Fruit fly (Drosophila melanogaster) whole organism, pupa: ENCODE results near the gene CG46517.
"Not testable (repeated sequence)": the region's sequence is repeated elsewhere in the genome, so short reads cannot be mapped to it uniquely, and the experiment has no call there.

ENCODE experiments used
- CG10348 ChIP-seq: fragments of 200-800 bp; sonication (Bioruptor generic); IDR thresholded peaks from 2 replicates; pipeline ENCODE4 v1.3.6; 2022; ENCODE audit warnings: missing biosample characterization, missing genetic modification characterization
- CG12605 ChIP-seq: fragments of 200-800 bp; sonication (Bioruptor generic); IDR thresholded peaks from 2 replicates; pipeline ENCODE4 v1.3.6; 2022; ENCODE audit warnings: missing biosample characterization, missing genetic modification characterization
- CG13204 ChIP-seq: fragments of 200-800 bp; sonication (Bioruptor generic); optimal IDR thresholded peaks from 2 replicates; lab custom pipeline; 2018; ENCODE audit warnings: missing biosample characterization, mild to moderate bottlenecking, missing genetic modification characterization, moderate library complexity
- CG14655 ChIP-seq: fragments of 200-800 bp; sonication (Bioruptor generic); optimal IDR thresholded peaks from 3 replicates; lab custom pipeline; 2017; ENCODE audit warnings: mild to moderate bottlenecking, missing biosample characterization, missing genetic modification reagents, missing genetic modification characterization
- CG15710 ChIP-seq: fragments of 200-800 bp; sonication (Bioruptor generic); optimal IDR thresholded peaks from 2 replicates; lab custom pipeline; 2018; ENCODE audit warnings: missing biosample characterization, mild to moderate bottlenecking, missing genetic modification characterization, moderate library complexity
- CG17806 ChIP-seq: fragments of 200-800 bp; sonication (Bioruptor generic); optimal IDR thresholded peaks from 2 replicates; lab custom pipeline; 2018; ENCODE audit warnings: missing biosample characterization, mild to moderate bottlenecking, missing genetic modification characterization, moderate library complexity
- CG32121 ChIP-seq: fragments of 200-800 bp; sonication (Bioruptor generic); IDR thresholded peaks from 2 replicates; pipeline ENCODE4 v1.3.6; 2022; ENCODE audit warnings: missing biosample characterization, missing genetic modification characterization
- CG34367 ChIP-seq: fragments of 200-800 bp; sonication (Bioruptor generic); optimal IDR thresholded peaks from 2 replicates; lab custom pipeline; 2018; ENCODE audit warnings: missing biosample characterization, mild to moderate bottlenecking, missing genetic modification characterization
- CG4496 ChIP-seq: fragments of 200-800 bp; sonication (Bioruptor generic); IDR thresholded peaks from 3 replicates; pipeline ENCODE4 v1.3.6; 2022; ENCODE audit warnings: missing biosample characterization, missing genetic modification characterization
- CG8159 ChIP-seq: fragments of 200-800 bp; sonication (Bioruptor generic); optimal IDR thresholded peaks from 3 replicates; lab custom pipeline; 2018; ENCODE audit warnings: missing biosample characterization, mild to moderate bottlenecking, missing genetic modification characterization, moderate library complexity
- CG9948 ChIP-seq: fragments of 200-800 bp; sonication (Bioruptor generic); optimal IDR thresholded peaks from 2 replicates; lab custom pipeline; 2018; ENCODE audit warnings: missing biosample characterization, mild to moderate bottlenecking, missing genetic modification characterization, moderate library complexity
- D1 ChIP-seq: fragments of 200-800 bp; sonication (Bioruptor generic); optimal IDR thresholded peaks from 2 replicates; lab custom pipeline; 2018; ENCODE audit warnings: missing biosample characterization, mild to moderate bottlenecking, missing genetic modification characterization, moderate library complexity
- EcR ChIP-seq: fragments of 200-800 bp; sonication (Bioruptor generic); optimal IDR thresholded peaks from 3 replicates; lab custom pipeline; 2019; ENCODE audit warnings: missing biosample characterization, missing genetic modification characterization, mild to moderate bottlenecking, moderate library complexity, missing genetic modification reagents
- Ets98B ChIP-seq: fragments of 200-800 bp; sonication (Bioruptor generic); IDR thresholded peaks from 2 replicates; pipeline ENCODE4 v1.3.6; 2022; ENCODE audit warnings: missing biosample characterization, missing genetic modification characterization
- Pif1A ChIP-seq: fragments of 200-800 bp; sonication (Bioruptor generic); optimal IDR thresholded peaks from 3 replicates; lab custom pipeline; 2016; ENCODE audit warnings: missing biosample characterization, missing genetic modification characterization
- Pif1B ChIP-seq: fragments of 200-800 bp; sonication (Bioruptor generic); optimal IDR thresholded peaks from 3 replicates; lab custom pipeline; 2016; ENCODE audit warnings: missing biosample characterization, missing genetic modification characterization
- Snoo ChIP-seq: fragments of 200-800 bp; sonication (Bioruptor generic); optimal IDR thresholded peaks from 3 replicates; lab custom pipeline; 2017; ENCODE audit warnings: missing biosample characterization, mild to moderate bottlenecking, missing genetic modification characterization, inconsistent platforms
- gl ChIP-seq: fragments of 200-800 bp; sonication (Bioruptor generic); optimal IDR thresholded peaks from 2 replicates; lab custom pipeline; 2018; ENCODE audit warnings: missing biosample characterization, mild to moderate bottlenecking, missing genetic modification characterization
- rn ChIP-seq: fragments of 200-800 bp; sonication (Bioruptor generic); IDR thresholded peaks from 2 replicates; pipeline ENCODE4 v1.3.6; 2022; ENCODE audit warnings: missing biosample characterization, missing genetic modification characterization

CG46517 gene

dm6 chrX:22217079-22217478 lies at the start of gene CG46517:
Gene CG46517 (plus strand): TSS chrX:22217379.
- not testable (repeated sequence) for TF ChIP-seq CG17806 (tag; lab: Kevin White, UChicago); D1 (tag; lab: Kevin White, UChicago); Pif1A (GFP tag; lab: Kevin White, UChicago)

- TF ChIP-seq CG14655; CG13204 (GFP tag; lab: Kevin White, UChicago); Ets98B (GFP tag; lab: Robert Waterston, UW): not testable (repeated sequence)
- TF ChIP-seq, all 21 proteins: peak for 0; not testable (repeated sequence) for 21
Observed at dm6 chrX:22172341-22172740, 44.8 kb upstream of the CG46517 start, which contains the start of gene CG46509. Gene CG46509 (plus strand): TSS chrX:22172641.

dm6 chrX:22177205-22177604 lies 40.0 kb upstream of the CG46517 start, which contains the start of gene CG46510:
Gene CG46510 (plus strand): TSS chrX:22177505.
- TF ChIP-seq CG9948 (tag; lab: Kevin White, UChicago); EcR (GFP tag; lab: Kevin White, UChicago); CG4496 (GFP tag; lab: Robert Waterston, UW): not testable (repeated sequence)

DNA sequence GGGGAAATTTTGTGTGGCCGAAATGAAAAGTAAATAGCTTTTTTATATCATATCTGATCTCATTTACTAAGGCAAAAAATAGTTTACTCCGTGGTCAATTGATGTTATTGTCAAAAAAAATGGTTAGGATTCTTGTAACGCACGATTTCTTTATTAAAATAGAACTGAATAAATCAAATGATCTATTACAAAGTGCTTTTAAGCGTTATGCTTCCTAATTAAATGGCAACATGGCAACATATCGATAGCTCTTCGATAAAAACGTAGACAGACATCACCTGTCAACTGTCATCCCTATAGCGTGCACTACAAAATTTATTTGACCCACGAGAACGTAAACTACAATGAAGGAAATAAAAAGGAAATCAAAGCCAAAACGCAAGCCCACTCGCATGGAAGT lies 35.0 kb upstream of the CG46517 start, which contains the start of gene CG46511:
TSS of gene CG46511 (plus strand) at position 301 of the 400 bp plus-strand sequence.
- not testable (repeated sequence) for TF ChIP-seq EcR (GFP tag; lab: Kevin White, UChicago); CG8159 (tag; lab: Kevin White, UChicago); CG32121

dm6 chrX:22187070-22187469 lies 30.1 kb upstream of the CG46517 start, which contains the start of gene CG46512:
Gene CG46512 (plus strand): TSS chrX:22187370.
- TF ChIP-seq CG15710 (tag; lab: Kevin White, UChicago); gl (tag; lab: Kevin White, UChicago); rn: not testable (repeated sequence)

dm6 chrX:22191973-22192372 lies 25.2 kb upstream of the CG46517 start, which contains the start of gene CG46513:
Gene CG46513 (plus strand): TSS chrX:22192273.
- TF ChIP-seq CG15710 (tag; lab: Kevin White, UChicago); CG10348 (GFP tag; lab: Robert Waterston, UW); CG8159 (tag; lab: Kevin White, UChicago): not testable (repeated sequence)

- not testable (repeated sequence) for TF ChIP-seq CG34367, gl, Snoo (tag; lab: Kevin White, UChicago)
Observed at dm6 chrX:22196874-22197273, 20.3 kb upstream of the CG46517 start, which contains the start of gene CG46514. Gene CG46514 (plus strand): TSS chrX:22197174.

dm6 chrX:22201883-22202282 lies 15.3 kb upstream of the CG46517 start, which contains the start of gene CG46515:
Gene CG46515 (plus strand): TSS chrX:22202183.
- not testable (repeated sequence) for TF ChIP-seq CG15710 (tag; lab: Kevin White, UChicago); CG9948 (tag; lab: Kevin White, UChicago); Pif1B
- TF ChIP-seq, all 21 proteins: peak for 0; not testable (repeated sequence) for 21

DNA sequence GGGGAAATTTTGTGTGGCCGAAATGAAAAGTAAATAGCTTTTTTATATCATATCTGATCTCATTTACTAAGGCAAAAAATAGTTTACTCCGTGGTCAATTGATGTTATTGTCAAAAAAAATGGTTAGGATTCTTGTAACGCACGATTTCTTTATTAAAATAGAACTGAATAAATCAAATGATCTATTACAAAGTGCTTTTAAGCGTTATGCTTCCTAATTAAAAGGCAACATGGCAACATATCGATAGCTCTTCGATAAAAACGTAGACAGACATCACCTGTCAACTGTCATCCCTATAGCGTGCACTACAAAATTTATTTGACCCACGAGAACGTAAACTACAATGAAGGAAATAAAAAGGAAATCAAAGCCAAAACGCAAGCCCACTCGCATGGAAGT lies 5.2 kb upstream of the CG46517 start, which contains the start of gene CG46516:
TSS of gene CG46516 (plus strand) at position 301 of the 400 bp plus-strand sequence.
- not testable (repeated sequence) for TF ChIP-seq CG4496 (GFP tag; lab: Robert Waterston, UW); gl (tag; lab: Kevin White, UChicago); CG14655

dm6 chrX:22226273-22226672 lies 9.1 kb downstream of the CG46517 start, which contains the start of gene CG46518:
Gene CG46518 (plus strand): TSS chrX:22226573.
- TF ChIP-seq CG12605; CG10348 (GFP tag; lab: Robert Waterston, UW); EcR (GFP tag; lab: Kevin White, UChicago): not testable (repeated sequence)
- TF ChIP-seq, all 21 proteins: peak for 0; not testable (repeated sequence) for 21
